Fruit fly (Drosophila melanogaster) whole organism, embryonic: ENCODE results near the gene Ssl2.

Experiments
- Ada2b ChIP-seq: fragments of 200-800 bp; sonication (Bioruptor generic); IDR thresholded peaks from 2 replicates; pipeline ENCODE4 v1.3.6; 2022; ENCODE audit warnings: missing biosample characterization, missing genetic modification characterization
- Aef1 ChIP-seq: fragments of 200-800 bp; sonication (Bioruptor generic); IDR thresholded peaks from 3 replicates; pipeline ENCODE4 v1.3.6; 2022; ENCODE audit warnings: missing biosample characterization, missing genetic modification characterization
- Atf3 ChIP-seq: fragments of 200-800 bp; sonication (Bioruptor generic); optimal IDR thresholded peaks from 3 replicates; lab custom pipeline; 2016; ENCODE audit warnings: missing biosample characterization, missing genetic modification characterization
- CG10366 ChIP-seq: fragments of 200-800 bp; sonication (Bioruptor generic); IDR thresholded peaks from 2 replicates; pipeline ENCODE4 v1.3.6; 2022; ENCODE audit warnings: missing biosample characterization, missing genetic modification characterization
- CG11695 ChIP-seq: fragments of 200-800 bp; sonication (Bioruptor generic); IDR thresholded peaks from 3 replicates; pipeline ENCODE4 v1.3.6; 2022; ENCODE audit warnings: missing biosample characterization, missing genetic modification characterization
- CG11696 ChIP-seq: fragments of 200-800 bp; sonication (Bioruptor generic); IDR thresholded peaks from 2 replicates; pipeline ENCODE4 v1.3.6; 2022; ENCODE audit warnings: missing biosample characterization, missing genetic modification characterization
- CG15696 ChIP-seq: fragments of 200-800 bp; sonication (Bioruptor generic); optimal IDR thresholded peaks from 2 replicates; lab custom pipeline; 2019; ENCODE audit warnings: missing biosample characterization, mild to moderate bottlenecking, missing genetic modification characterization, moderate library complexity
- CG17568 ChIP-seq: fragments of 200-800 bp; sonication (Bioruptor generic); optimal IDR thresholded peaks from 2 replicates; lab custom pipeline; 2018; ENCODE audit warnings: missing biosample characterization, mild to moderate bottlenecking, missing genetic modification characterization, moderate library complexity
- CG1792 ChIP-seq: fragments of 200-800 bp; sonication (Bioruptor generic); optimal IDR thresholded peaks from 2 replicates; lab custom pipeline; 2016; ENCODE audit warnings: missing biosample characterization, missing genetic modification characterization
- CG31441 ChIP-seq: fragments of 200-800 bp; sonication (Bioruptor generic); IDR thresholded peaks from 2 replicates; pipeline ENCODE4 v1.3.6; 2022; ENCODE audit warnings: missing biosample characterization, missing genetic modification characterization
- CG4328 ChIP-seq: fragments of 200-800 bp; sonication (Bioruptor generic); optimal IDR thresholded peaks from 3 replicates; lab custom pipeline; 2017; ENCODE audit warnings: missing biosample characterization, missing genetic modification reagents, missing genetic modification characterization
- CG6689 ChIP-seq: fragments of 200-800 bp; sonication (Bioruptor generic); IDR thresholded peaks from 2 replicates; pipeline ENCODE4 v1.3.6; 2022; ENCODE audit warnings: missing biosample characterization, missing genetic modification characterization
- CG8281 ChIP-seq: fragments of 200-800 bp; sonication (Bioruptor generic); optimal IDR thresholded peaks from 2 replicates; lab custom pipeline; 2018; ENCODE audit warnings: missing biosample characterization, mild to moderate bottlenecking, missing genetic modification characterization, moderate library complexity
- D ChIP-seq, 2 experiments: fragments of 200-800 bp in 1 of 2; fragments of >200 bp in 1 of 2; sonication (Bioruptor generic) in 1 of 2; optimal IDR thresholded peaks; 2 replicates in 1 of 2; 3 replicates in 1 of 2; lab custom pipeline; 2017; ENCODE audit warnings: mild to moderate bottlenecking in 1 of 2, missing biosample characterization in 1 of 2, missing genetic modification characterization in 1 of 2, missing genetic modification reagents in 1 of 2
- D19A ChIP-seq: fragments of 200-800 bp; optimal IDR thresholded peaks from 3 replicates; lab custom pipeline; 2019; ENCODE audit warnings: missing biosample characterization, mild to moderate bottlenecking, missing genetic modification characterization, moderate library complexity
- Doc2 ChIP-seq: fragments of 200-800 bp; sonication (Bioruptor generic); IDR thresholded peaks from 2 replicates; pipeline ENCODE4 v1.3.6; 2022; ENCODE audit warnings: missing biosample characterization, missing genetic modification characterization
- HLH4C ChIP-seq: fragments of 200-800 bp; sonication (Bioruptor generic); IDR thresholded peaks from 3 replicates; pipeline ENCODE4 v1.3.6; 2022; ENCODE audit warnings: missing biosample characterization, missing genetic modification characterization; ENCODE audit not compliant: partially characterized antibody
- Hr51 ChIP-seq, 2 experiments: fragments of 200-800 bp; sonication (Bioruptor generic); optimal IDR thresholded peaks; 2 replicates in 1 of 2; 3 replicates in 1 of 2; lab custom pipeline; 2016 to 2018; ENCODE audit warnings: missing biosample characterization in 2 of 2, missing genetic modification characterization in 2 of 2, mild to moderate bottlenecking in 1 of 2, moderate library complexity in 1 of 2
- Med ChIP-seq: fragments of 200-800 bp; sonication (Bioruptor generic); peaks from one replicate; lab custom pipeline; 2016; ENCODE audit warnings: missing biosample characterization, missing genetic modification characterization, mild to moderate bottlenecking, inconsistent platforms, moderate library complexity
- Mes4 ChIP-seq: fragments of 200-800 bp; sonication (Bioruptor generic); optimal IDR thresholded peaks from 2 replicates; lab custom pipeline; 2016; ENCODE audit warnings: missing biosample characterization, missing genetic modification characterization
- Mrtf ChIP-seq: fragments of 200-800 bp; sonication (Bioruptor generic); IDR thresholded peaks from 3 replicates; pipeline ENCODE4 v1.3.6; 2022; ENCODE audit warnings: missing biosample characterization, missing genetic modification characterization
- Nf-YB ChIP-seq: fragments of 200-800 bp; sonication (Bioruptor generic); optimal IDR thresholded peaks from 3 replicates; lab custom pipeline; 2019; ENCODE audit warnings: missing biosample characterization, mild to moderate bottlenecking, missing genetic modification characterization, moderate library complexity
- Optix ChIP-seq: fragments of 200-800 bp; sonication (Bioruptor generic); IDR thresholded peaks from 3 replicates; pipeline ENCODE4 v1.3.6; 2022; ENCODE audit warnings: missing biosample characterization, missing genetic modification characterization
- Rfx ChIP-seq: fragments of 200-800 bp; sonication (Bioruptor generic); IDR thresholded peaks from 2 replicates; pipeline ENCODE4 v1.3.6; 2022; ENCODE audit warnings: missing biosample characterization, missing genetic modification characterization
- Side ChIP-seq: fragments of 200-800 bp; sonication (Bioruptor generic); optimal IDR thresholded peaks from 2 replicates; lab custom pipeline; 2016; ENCODE audit warnings: missing biosample characterization, missing genetic modification characterization
- Taf1 ChIP-seq: fragments of 200-800 bp; sonication (Bioruptor generic); IDR thresholded peaks from 2 replicates; pipeline ENCODE4 v1.3.6; 2022; ENCODE audit warnings: missing biosample characterization, missing genetic modification characterization
- abd-A ChIP-seq: fragments of 200-800 bp; sonication (Bioruptor generic); optimal IDR thresholded peaks from 3 replicates; lab custom pipeline; 2019; ENCODE audit warnings: missing biosample characterization, mild to moderate bottlenecking, missing genetic modification characterization, moderate library complexity
- ac ChIP-seq: fragments of 200-800 bp; sonication (Bioruptor generic); optimal IDR thresholded peaks from 3 replicates; lab custom pipeline; 2017; ENCODE audit warnings: missing biosample characterization, mild to moderate bottlenecking, missing genetic modification characterization
- caup ChIP-seq: fragments of 200-800 bp; sonication (Bioruptor generic); optimal IDR thresholded peaks from 3 replicates; lab custom pipeline; 2017; ENCODE audit warnings: missing biosample characterization, mild to moderate bottlenecking, missing genetic modification characterization, moderate library complexity; ENCODE audit not compliant: severe bottlenecking
- chif ChIP-seq, 2 experiments: fragments of 200-800 bp; sonication (Bioruptor generic); optimal IDR thresholded peaks; 3 replicates each; lab custom pipeline; 2016; ENCODE audit warnings: missing biosample characterization in 2 of 2, missing genetic modification characterization in 2 of 2
- chinmo ChIP-seq: fragments of 200-800 bp; sonication (Bioruptor generic); IDR thresholded peaks from 4 replicates; pipeline ENCODE4 v1.3.6; 2022; ENCODE audit warnings: missing biosample characterization, missing genetic modification characterization; ENCODE audit not compliant: partially characterized antibody
- chm ChIP-seq: fragments of 200-800 bp; sonication (Bioruptor generic); IDR thresholded peaks from 2 replicates; pipeline ENCODE4 v1.3.6; 2022; ENCODE audit warnings: missing biosample characterization, missing genetic modification characterization
- cwo ChIP-seq: fragments of 200-800 bp; sonication (Bioruptor generic); optimal IDR thresholded peaks from 3 replicates; lab custom pipeline; 2017; ENCODE audit warnings: missing biosample characterization, missing genetic modification characterization, mild to moderate bottlenecking, moderate library complexity, missing genetic modification reagents
- danr ChIP-seq: fragments of 200-800 bp; sonication (Bioruptor generic); IDR thresholded peaks from 2 replicates; pipeline ENCODE4 v1.3.6; 2022; ENCODE audit warnings: missing biosample characterization, missing genetic modification characterization
- ewg ChIP-seq: fragments of 200-800 bp; sonication (Bioruptor generic); optimal IDR thresholded peaks from 3 replicates; lab custom pipeline; 2017; ENCODE audit warnings: mild to moderate bottlenecking, missing biosample characterization, missing genetic modification reagents, missing genetic modification characterization
- fru ChIP-seq: fragments of >200 bp; optimal IDR thresholded peaks from 2 replicates; lab custom pipeline; 2017
- gcm ChIP-seq: fragments of 200-800 bp; sonication (Bioruptor generic); optimal IDR thresholded peaks from 2 replicates; lab custom pipeline; 2019; ENCODE audit warnings: missing biosample characterization, mild to moderate bottlenecking, missing genetic modification characterization, moderate library complexity
- gem ChIP-seq: fragments of 200-800 bp; sonication (Bioruptor generic); optimal IDR thresholded peaks from 2 replicates; lab custom pipeline; 2019; ENCODE audit warnings: missing biosample characterization, mild to moderate bottlenecking, missing genetic modification characterization, moderate library complexity
- hb ChIP-seq: fragments of 200-800 bp; sonication (Bioruptor generic); IDR thresholded peaks from 3 replicates; pipeline ENCODE4 v1.3.6; 2022; ENCODE audit warnings: missing biosample characterization, missing genetic modification characterization; ENCODE audit not compliant: partially characterized antibody
- lmd ChIP-seq: fragments of 200-800 bp; sonication (Bioruptor generic); IDR thresholded peaks from 2 replicates; pipeline ENCODE4 v1.3.6; 2022; ENCODE audit warnings: missing biosample characterization, missing genetic modification characterization
- nmo ChIP-seq: fragments of 200-800 bp; sonication (Bioruptor generic); optimal IDR thresholded peaks from 2 replicates; lab custom pipeline; 2018; ENCODE audit warnings: missing biosample characterization, mild to moderate bottlenecking, missing genetic modification characterization, moderate library complexity
- odd ChIP-seq: fragments of 200-800 bp; sonication (Bioruptor generic); optimal IDR thresholded peaks from 2 replicates; lab custom pipeline; 2017; ENCODE audit warnings: missing biosample characterization, mild to moderate bottlenecking, missing genetic modification characterization
- otp ChIP-seq: fragments of 200-800 bp; sonication (Bioruptor generic); IDR thresholded peaks from 3 replicates; pipeline ENCODE4, ENCODE4 v1.3.6; 2022; ENCODE audit warnings: missing biosample characterization, missing genetic modification characterization
- psq ChIP-seq: fragments of 200-800 bp; sonication (Bioruptor generic); optimal IDR thresholded peaks from 2 replicates; lab custom pipeline; 2017; ENCODE audit warnings: missing biosample characterization, missing genetic modification characterization
- run ChIP-seq: fragments of 200-800 bp; sonication (Bioruptor generic); optimal IDR thresholded peaks from 3 replicates; lab custom pipeline; 2018; ENCODE audit warnings: missing biosample characterization, mild to moderate bottlenecking, missing genetic modification characterization
- sqz ChIP-seq: fragments of 200-800 bp; sonication (Bioruptor generic); optimal IDR thresholded peaks from 3 replicates; lab custom pipeline; 2018; ENCODE audit warnings: missing biosample characterization, mild to moderate bottlenecking, missing genetic modification characterization
- tll ChIP-seq, 2 experiments: fragments of 200-800 bp in 1 of 2; fragments of >200 bp in 1 of 2; sonication (Bioruptor generic) in 1 of 2; optimal IDR thresholded peaks; 2 replicates each; lab custom pipeline; 2017 to 2019; ENCODE audit warnings: missing biosample characterization in 2 of 2, missing genetic modification characterization in 2 of 2, mild to moderate bottlenecking in 1 of 2, moderate library complexity in 1 of 2
- zen2 ChIP-seq: fragments of 200-800 bp; sonication (Bioruptor generic); IDR thresholded peaks from 3 replicates; pipeline ENCODE4 v1.3.6; 2022; ENCODE audit warnings: missing biosample characterization, missing genetic modification characterization; ENCODE audit not compliant: partially characterized antibody

The Ssl2 gene

dm6 chr3R:29069208-29070072, 37.0 kb upstream of the Ssl2 start (continued):
- TF ChIP-seq cwo (no peak), abd-A (tag; lab: Kevin White, UChicago) (peak; percentile 75), CG15696 (tag; lab: Kevin White, UChicago) (no peak), CG31441 (GFP tag; lab: Robert Waterston, UW) (no peak), odd (GFP tag; lab: Kevin White, UChicago) (no peak), Med (peak; percentile 24), Doc2 (no peak), hb (GFP tag; lab: Robert Waterston, UW) (no peak), Rfx (GFP tag; lab: Robert Waterston, UW) (no peak), Mrtf (GFP tag; lab: Robert Waterston, UW) (no peak), CG17568 (GFP tag; lab: Kevin White, UChicago) (no peak), run (no peak), zen2 (GFP tag; lab: Robert Waterston, UW) (no peak), tll (GFP tag; optimal IDR thresholded peaks at IDR 0.05; lab: Kevin White, UChicago) (peak in 1 of 2 experiments; percentile 66), D (optimal IDR thresholded peaks at IDR 0.05; lab: Kevin White, UChicago) (no peak), D (GFP tag; optimal IDR thresholded peaks at IDR 0.05; lab: Kevin White, UChicago) (no peak), Nf-YB (GFP tag; lab: Kevin White, UChicago) (no peak), CG8281 (tag; lab: Kevin White, UChicago) (no peak), Mes4 (GFP tag; lab: Kevin White, UChicago) (no peak), sqz (GFP tag; lab: Kevin White, UChicago) (peak; percentile 44), CG6689 (GFP tag; lab: Robert Waterston, UW) (no peak), ac (no peak), chm (GFP tag; lab: Robert Waterston, UW) (0 out of 2 replicates have a peak, but pooled peaks have one; percentile 10), Side (GFP tag; lab: Kevin White, UChicago) (no peak), gem (tag; lab: Kevin White, UChicago) (no peak), psq (no peak), CG4328 (no peak), danr (GFP tag; lab: Robert Waterston, UW) (no peak), CG11696 (no peak), Aef1 (GFP tag; lab: Robert Waterston, UW) (no peak), otp (GFP tag; lab: Robert Waterston, UW) (no peak), CG10366 (GFP tag; lab: Robert Waterston, UW) (0 out of 2 replicates have a peak, but pooled peaks have one; percentile 0), CG11695 (GFP tag; lab: Robert Waterston, UW) (no peak), gcm (no peak), chif (GFP tag; optimal IDR thresholded peaks at IDR 0.05; lab: Kevin White, UChicago) (no peak), fru (lab: Kevin White, UChicago) (no peak), Taf1 (no peak), Hr51 (GFP tag; optimal IDR thresholded peaks at IDR 0.05; lab: Kevin White, UChicago) (peak in 1 of 2 experiments; percentile 35), chinmo (GFP tag; lab: Robert Waterston, UW) (no peak), caup (GFP tag; lab: Kevin White, UChicago) (no peak), Optix (GFP tag; lab: Robert Waterston, UW) (0 out of 3 replicates have a peak, but pooled peaks have one; percentile 21), Ada2b (no peak), HLH4C (GFP tag; lab: Robert Waterston, UW) (no peak), nmo (GFP tag; lab: Kevin White, UChicago) (no peak), CG1792 (GFP tag; lab: Kevin White, UChicago) (no peak), ewg (peak; percentile 38), Atf3 (GFP tag; lab: Kevin White, UChicago) (no peak), lmd (GFP tag; lab: Robert Waterston, UW) (no peak), D19A (tag; lab: Kevin White, UChicago) (peak; percentile 20)
